Worm (Caenorhabditis elegans) whole organism, young adult: Measurements from ENCODE around the gene K08H10.6.

Experiments
- F49E8.2 ChIP-seq: sonication (generic microtip); optimal IDR thresholded peaks from 3 replicates; lab custom pipeline; 2017; ENCODE audit warnings: missing genetic modification characterization, mild to moderate bottlenecking, missing compliant biosample characterization, antibody characterized with exemption, moderate library complexity; ENCODE audit not compliant: insufficient read depth
- ama-1 ChIP-seq, 3 experiments: fragments of 150-350 bp in 1 of 3; sonication (generic microtip) in 2 of 3; optimal IDR thresholded peaks; 2 replicates each; lab custom pipeline; 2014 to 2018; ENCODE audit warnings: missing biosample characterization in 2 of 3, missing genetic modification characterization in 2 of 3, missing genetic modification reagents in 2 of 3
- athp-1 ChIP-seq: sonication (generic microtip); optimal IDR thresholded peaks from 2 replicates; lab custom pipeline; 2017; ENCODE audit warnings: mild to moderate bottlenecking, missing genetic modification characterization, missing compliant biosample characterization
- efl-1 ChIP-seq: fragments of 150-350 bp; optimal IDR thresholded peaks from 2 replicates; lab custom pipeline; 2014; ENCODE audit warnings: missing biosample characterization, missing genetic modification reagents, missing genetic modification characterization
- egl-44 ChIP-seq: fragments of 200-800 bp; sonication (Bioruptor generic); IDR thresholded peaks from 2 replicates; pipeline ENCODE4 v1.3.6; 2022; ENCODE audit warnings: missing genetic modification reagents, missing genetic modification characterization, missing compliant biosample characterization
- him-1 ChIP-seq: sonication (generic microtip); optimal IDR thresholded peaks from 2 replicates; lab custom pipeline; 2016; ENCODE audit warnings: missing genotype, missing genetic modification reagents, missing genetic modification characterization, missing compliant biosample characterization
- hmg-20 ChIP-seq: fragments of 200-800 bp; sonication (Bioruptor generic); IDR thresholded peaks from 2 replicates; pipeline ENCODE4 v1.3.6; 2022; ENCODE audit warnings: missing genetic modification reagents, missing genetic modification characterization, missing compliant biosample characterization
- lag-1 ChIP-seq: fragments of 200-800 bp; sonication (Bioruptor generic); IDR thresholded peaks from 2 replicates; pipeline ENCODE4 v1.3.6; 2022; ENCODE audit warnings: missing genetic modification reagents, missing genetic modification characterization, missing compliant biosample characterization
- let-526 ChIP-seq: fragments of 200-800 bp; sonication (Bioruptor generic); IDR thresholded peaks from 2 replicates; pipeline ENCODE4 v1.3.6; 2022; ENCODE audit warnings: missing genetic modification reagents, missing genetic modification characterization, missing compliant biosample characterization
- sdz-38 ChIP-seq: sonication (generic microtip); optimal IDR thresholded peaks from 2 replicates; lab custom pipeline; 2016; ENCODE audit warnings: missing genotype, missing genetic modification characterization, missing compliant biosample characterization
- sptf-2 ChIP-seq: fragments of 200-800 bp; sonication (Bioruptor generic); optimal IDR thresholded peaks from 2 replicates; lab custom pipeline; 2018; ENCODE audit warnings: mild to moderate bottlenecking, missing genetic modification characterization, missing compliant biosample characterization
- unc-62 ChIP-seq: fragments of 150-350 bp; optimal IDR thresholded peaks from 2 replicates; lab custom pipeline; 2014; ENCODE audit warnings: missing biosample characterization, missing genetic modification reagents, missing genetic modification characterization
- zfh-2 ChIP-seq: fragments of 200-800 bp; sonication (Bioruptor generic); conservative IDR thresholded peaks from 2 replicates; pipeline ENCODE4 v1.3.6; 2022; ENCODE audit warnings: missing genetic modification reagents, missing genetic modification characterization, missing compliant biosample characterization

- no peak for TF ChIP-seq zfh-2 (GFP tag; lab: Robert Waterston, UW)
- no peak for TF ChIP-seq him-1 (tag; lab: Kevin White, UChicago)
- no peak for TF ChIP-seq egl-44 (GFP tag; lab: Robert Waterston, UW)
- no peak for TF ChIP-seq sptf-2 (GFP tag; lab: Kevin White, UChicago)
- TF ChIP-seq athp-1, result no peak
- TF ChIP-seq unc-62 (GFP tag; lab: Kevin White, UChicago), result no peak
- no peak for TF ChIP-seq F49E8.2 (tag; lab: Kevin White, UChicago)
- no peak for TF ChIP-seq lag-1
- TF ChIP-seq hmg-20, result no peak
- TF ChIP-seq ama-1 (optimal IDR thresholded peaks at IDR 0.05; lab: Kevin White, UChicago), result no peak
- no peak for TF ChIP-seq ama-1 (GFP tag; optimal IDR thresholded peaks at IDR 0.05; lab: Kevin White, UChicago)
- TF ChIP-seq sdz-38 (tag; lab: Kevin White, UChicago), result no peak
- no peak for TF ChIP-seq efl-1 (GFP tag; lab: Kevin White, UChicago)
- TF ChIP-seq let-526, result no peak
These were observed 33.3 kb downstream of the K08H10.6 start, which contains the start of gene madf-4 for ce11 chrV:9962394-9962793.
